Fruit fly (Drosophila melanogaster): ENCODE results near the gene obst-F.

- no peak for TF ChIP-seq Mnt (GFP tag; optimal IDR thresholded peaks at IDR 0.05)
- TF ChIP-seq Hr96 (GFP tag; optimal IDR thresholded peaks at IDR 0.05) = no peak
- no peak for TF ChIP-seq ovo (GFP tag; optimal IDR thresholded peaks at IDR 0.05)
- TF ChIP-seq Clk (GFP tag; optimal IDR thresholded peaks at IDR 0.05) = no peak
- TF ChIP-seq kay (GFP tag; ENCODE audit: borderline replicate concordance) = no peak
- no peak for TF ChIP-seq CG7045 (GFP tag; optimal IDR thresholded peaks at IDR 0.05)
- peak; percentile 1 for TF ChIP-seq CG7101 (tag; optimal IDR thresholded peaks at IDR 0.05)
- no peak for TF ChIP-seq CG12768 (GFP tag; optimal IDR thresholded peaks at IDR 0.05)
Measured at dm6 chr3L:20192872-20193747, 8.3 kb downstream of the obst-F start.

Data from whole organism, adult.